Worm (Caenorhabditis elegans): ENCODE data around the gene twk-13.

The twk-13 gene

ce11 chrV:12337894-12338293, at the start of gene twk-13:
Gene twk-13, minus strand, starts transcription at chrV:12337994.
- TF ChIP-seq lin-35 (GFP tag; optimal IDR thresholded peaks at IDR 0.05) (no peak), bed-1 (GFP tag; IDR thresholded peaks at IDR 0.05) (no peak), B0035.1 (tag; optimal IDR thresholded peaks at IDR 0.05) (no peak), Y95B8A.8 (GFP tag; IDR thresholded peaks at IDR 0.05) (no peak), ceh-100 (GFP tag; IDR thresholded peaks at IDR 0.05) (no peak), tbx-9 (tag; optimal IDR thresholded peaks at IDR 0.05; ENCODE audit: borderline replicate concordance) (no peak), lin-54 (GFP tag; optimal IDR thresholded peaks at IDR 0.05) (no peak), rcor-1 (GFP tag; IDR thresholded peaks at IDR 0.05) (no peak), nhr-80 (tag; optimal IDR thresholded peaks at IDR 0.05) (no peak), ceh-27 (GFP tag; optimal IDR thresholded peaks at IDR 0.05) (no peak), ztf-6 (GFP tag; IDR thresholded peaks at IDR 0.05) (no peak), egrh-3 (GFP tag; IDR thresholded peaks at IDR 0.05) (no peak), C17E4.6 (GFP tag; IDR thresholded peaks at IDR 0.05) (no peak), ceh-58 (GFP tag; IDR thresholded peaks at IDR 0.05) (no peak), unc-130 (GFP tag; optimal IDR thresholded peaks at IDR 0.05) (no peak), snpc-1.3 (tag; optimal IDR thresholded peaks at IDR 0.05; ENCODE audit: insufficient read depth) (no peak), attf-5 (GFP tag; optimal IDR thresholded peaks at IDR 0.05) (no peak), hlh-26 (GFP tag; conservative IDR thresholded peaks at IDR 0.05) (no peak)

DNA sequence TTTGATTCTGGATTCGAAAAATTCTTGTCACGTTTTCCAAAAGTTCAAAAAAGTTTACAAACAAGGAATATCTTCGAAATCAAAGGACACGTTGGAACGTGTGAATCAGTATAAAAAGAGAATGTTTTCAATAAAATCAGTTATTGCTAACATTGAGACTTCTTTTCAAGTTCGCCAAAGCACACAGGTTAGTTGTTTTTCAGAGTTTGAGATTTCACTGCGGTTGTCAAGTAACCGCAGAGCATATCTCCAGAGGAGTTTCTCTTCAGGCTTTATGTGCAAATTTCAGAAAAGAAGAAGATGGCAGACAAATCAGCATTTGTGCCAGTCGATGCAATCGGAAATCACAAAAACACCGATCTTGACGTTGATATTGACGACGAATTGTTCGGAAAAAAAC, 48.4 kb upstream of the twk-13 start, which contains the start of gene K01D12.15:
TSS of gene K01D12.15 (plus strand) at position 301 of the 400 bp plus-strand sequence.
- TF ChIP-seq ekl-4 (GFP tag; IDR thresholded peaks at IDR 0.05) (no peak), hlh-12 (tag; optimal IDR thresholded peaks at IDR 0.05) (no peak), F57A8.1 (GFP tag; optimal IDR thresholded peaks at IDR 0.05) (no peak), lir-1 (GFP tag; conservative IDR thresholded peaks at IDR 0.05) (no peak)

ce11 chrV:12377256-12377655, 39.5 kb upstream of the twk-13 start, which contains the start of gene K01D12.1:
Gene K01D12.1, plus strand, starts transcription at chrV:12377556.
- TF ChIP-seq ztf-28 (GFP tag; IDR thresholded peaks at IDR 0.05) = no peak
- no peak for TF ChIP-seq K11D2.4 (GFP tag; IDR thresholded peaks at IDR 0.05)
- TF ChIP-seq gei-17 (GFP tag; optimal IDR thresholded peaks at IDR 0.05) = no peak
- TF ChIP-seq F23B12.7 (tag; optimal IDR thresholded peaks at IDR 0.05; ENCODE audit: insufficient read depth) = no peak

DNA sequence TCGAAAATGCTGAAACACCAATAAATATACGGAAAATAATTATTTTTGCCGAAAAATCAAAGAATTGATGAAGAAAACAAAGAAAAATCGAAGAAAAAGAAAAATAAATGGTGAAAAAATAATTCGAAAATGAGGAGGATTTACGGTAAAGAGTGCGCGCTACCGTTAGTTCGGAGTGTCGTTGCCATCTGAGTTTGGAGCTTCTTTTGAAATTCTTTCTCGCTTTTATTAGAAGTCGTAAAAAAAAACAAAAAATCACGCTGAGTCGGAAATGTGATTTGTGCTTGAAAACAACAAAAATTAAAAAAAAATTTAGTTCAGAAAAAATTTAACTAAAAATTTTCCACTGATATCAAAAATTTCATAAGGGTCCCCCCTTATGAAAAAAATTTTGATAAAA, 36.5 kb upstream of the twk-13 start, which contains the start of gene F23H12.10:
TSS of gene F23H12.10 (minus strand) at position 12 of the 400 bp plus-strand sequence.
- peak; percentile 55; the same call in 1 of the 2 replicates for TF ChIP-seq attf-3 (GFP tag; conservative IDR thresholded peaks at IDR 0.05)

- TF ChIP-seq ZK185.1 (tag; optimal IDR thresholded peaks at IDR 0.05; ENCODE audit: poor library complexity, severe bottlenecking) = no peak
- TF ChIP-seq lin-54 (GFP tag; optimal IDR thresholded peaks at IDR 0.05) = no peak
- no peak for TF ChIP-seq gei-17 (GFP tag; optimal IDR thresholded peaks at IDR 0.05)
- no peak for TF ChIP-seq rec-8 (tag; optimal IDR thresholded peaks at IDR 0.05)
- no peak for TF ChIP-seq ztf-6 (GFP tag; IDR thresholded peaks at IDR 0.05)
- no peak for TF ChIP-seq nhr-90 (tag; optimal IDR thresholded peaks at IDR 0.05)
- TF ChIP-seq nhr-120 (GFP tag; IDR thresholded peaks at IDR 0.05) = no peak
- no peak for TF ChIP-seq snpc-1.3 (tag; optimal IDR thresholded peaks at IDR 0.05; ENCODE audit: insufficient read depth)
- no peak for TF ChIP-seq snpc-1.1 (tag; optimal IDR thresholded peaks at IDR 0.05; ENCODE audit: insufficient read depth)
- no peak for TF ChIP-seq sptf-2 (GFP tag; optimal IDR thresholded peaks at IDR 0.05)
- TF ChIP-seq pha-4 (tag; optimal IDR thresholded peaks at IDR 0.05) = no peak
- TF ChIP-seq F22D6.2 (tag; optimal IDR thresholded peaks at IDR 0.05) = no peak
- TF ChIP-seq ceh-79 (tag; optimal IDR thresholded peaks at IDR 0.05) = no peak
- no peak for TF ChIP-seq snpc-4 (GFP tag; optimal IDR thresholded peaks at IDR 0.05)
- no peak for TF ChIP-seq snpc-4 (tag; optimal IDR thresholded peaks at IDR 0.05)
- TF ChIP-seq ceh-100 (GFP tag; IDR thresholded peaks at IDR 0.05) = no peak
- no peak for TF ChIP-seq Y53F4B.3 (GFP tag; IDR thresholded peaks at IDR 0.05)
- no peak for TF ChIP-seq D2030.7 (GFP tag; IDR thresholded peaks at IDR 0.05)
- no peak for TF ChIP-seq ccch-3 (GFP tag; optimal IDR thresholded peaks at IDR 0.05)
- TF ChIP-seq dpl-1 (GFP tag; optimal IDR thresholded peaks at IDR 0.05) = no peak
Observed at ce11 chrV:12371386-12371785, 33.6 kb upstream of the twk-13 start, which contains the start of gene F23H12.7. Gene F23H12.7, plus strand, starts transcription at chrV:12371686.
